Worm (Caenorhabditis elegans) whole organism, L4 larva: ENCODE measurements around the gene F41G3.19.

ENCODE experiments used
- F10B5.3 ChIP-seq: sonication (generic microtip); optimal IDR thresholded peaks from 2 replicates; lab custom pipeline; 2016; ENCODE audit warnings: mild to moderate bottlenecking, missing genetic modification characterization, missing compliant biosample characterization
- F37D6.2 ChIP-seq: sonication (generic microtip); optimal IDR thresholded peaks from 2 replicates; lab custom pipeline; 2016; ENCODE audit warnings: mild to moderate bottlenecking, missing genetic modification characterization, missing compliant biosample characterization
- F49E8.2 ChIP-seq: sonication (generic microtip); optimal IDR thresholded peaks from 2 replicates; lab custom pipeline; 2016; ENCODE audit warnings: missing compliant biosample characterization, mild to moderate bottlenecking, missing genetic modification characterization, borderline replicate concordance
- T20F7.1 ChIP-seq: fragments of 200-800 bp; sonication (Bioruptor generic); optimal IDR thresholded peaks from 2 replicates; lab custom pipeline; 2018; ENCODE audit warnings: mild to moderate bottlenecking, missing genetic modification characterization, missing compliant biosample characterization
- Y48G9A.11 ChIP-seq: fragments of 200-800 bp; sonication (Bioruptor generic); IDR thresholded peaks from 2 replicates; pipeline ENCODE4 v1.3.6; 2022; ENCODE audit warnings: missing genetic modification reagents, missing genetic modification characterization, missing compliant biosample characterization
- Y5F2A.4 ChIP-seq: fragments of 200-800 bp; sonication (Bioruptor generic); optimal IDR thresholded peaks from 2 replicates; lab custom pipeline; 2018; ENCODE audit warnings: mild to moderate bottlenecking, missing genetic modification characterization, missing compliant biosample characterization
- ZK337.2 ChIP-seq: fragments of 200-800 bp; sonication (Bioruptor generic); IDR thresholded peaks from 2 replicates; pipeline ENCODE4 v1.3.6; 2022; ENCODE audit warnings: missing genetic modification reagents, missing genetic modification characterization, missing compliant biosample characterization
- ZK546.5 ChIP-seq, 2 experiments: sonication (generic microtip); optimal IDR thresholded peaks; 2 replicates each; lab custom pipeline; 2017; ENCODE audit warnings: missing biosample characterization in 2 of 2, missing genetic modification characterization in 2 of 2
- aha-1 ChIP-seq: fragments of 150-350 bp; peaks from one replicate; lab custom pipeline; 2014; ENCODE audit warnings: missing biosample characterization, missing genetic modification characterization
- aly-2 ChIP-seq: sonication (generic microtip); optimal IDR thresholded peaks from 2 replicates; lab custom pipeline; 2018; ENCODE audit warnings: missing biosample characterization, missing genetic modification characterization
- ama-1 ChIP-seq: fragments of 150-350 bp; optimal IDR thresholded peaks from 2 replicates; lab custom pipeline; 2014; ENCODE audit warnings: inconsistent platforms, mixed read lengths
- attf-4 ChIP-seq: sonication (generic microtip); optimal IDR thresholded peaks from 3 replicates; lab custom pipeline; 2017; ENCODE audit warnings: missing biosample characterization, missing genetic modification characterization
- ceh-32 ChIP-seq: sonication (generic microtip); optimal IDR thresholded peaks from 2 replicates; lab custom pipeline; 2016; ENCODE audit warnings: mild to moderate bottlenecking, missing genetic modification characterization, missing compliant biosample characterization; ENCODE audit not compliant: poor library complexity
- ceh-62 ChIP-seq: sonication (generic microtip); optimal IDR thresholded peaks from 2 replicates; lab custom pipeline; 2017; ENCODE audit warnings: missing biosample characterization, missing genetic modification characterization
- ces-1 ChIP-seq: fragments of 150-350 bp; sonication (generic microtip); optimal IDR thresholded peaks from 4 replicates; lab custom pipeline; 2014; ENCODE audit warnings: missing biosample characterization, missing genetic modification reagents, missing genetic modification characterization
- ctbp-1 ChIP-seq: fragments of 200-800 bp; sonication (Bioruptor generic); IDR thresholded peaks from 2 replicates; pipeline ENCODE4 v1.3.6; 2022; ENCODE audit warnings: missing genetic modification reagents, missing genetic modification characterization, missing compliant biosample characterization
- daf-12 ChIP-seq: fragments of 150-350 bp; optimal IDR thresholded peaks from 2 replicates; lab custom pipeline; 2014; ENCODE audit warnings: missing biosample characterization, missing genetic modification reagents, missing genetic modification characterization
- daf-8 ChIP-seq: fragments of 200-800 bp; sonication (Bioruptor generic); IDR thresholded peaks from 2 replicates; pipeline ENCODE4 v1.3.6; 2022; ENCODE audit warnings: missing genetic modification characterization, missing compliant biosample characterization
- dmd-9 ChIP-seq: fragments of 200-800 bp; sonication (Bioruptor generic); IDR thresholded peaks from 2 replicates; pipeline ENCODE4 v1.3.6; 2022; ENCODE audit warnings: missing genetic modification reagents, missing genetic modification characterization, missing compliant biosample characterization
- duxl-1 ChIP-seq: sonication (generic microtip); optimal IDR thresholded peaks from 2 replicates; lab custom pipeline; 2016; ENCODE audit warnings: mild to moderate bottlenecking, missing genetic modification characterization, moderate library complexity, missing compliant biosample characterization; ENCODE audit not compliant: poor library complexity
- dve-1 ChIP-seq: sonication (generic microtip); optimal IDR thresholded peaks from 2 replicates; lab custom pipeline; 2017; ENCODE audit warnings: antibody characterized with exemption, mild to moderate bottlenecking, missing genetic modification characterization, missing compliant biosample characterization; ENCODE audit not compliant: insufficient read depth
- egl-27 ChIP-seq: sonication (generic microtip); optimal IDR thresholded peaks from 3 replicates; lab custom pipeline; 2017; ENCODE audit warnings: missing biosample characterization, missing genetic modification reagents, missing genetic modification characterization
- egl-43 ChIP-seq: fragments of 200-800 bp; sonication (Bioruptor generic); IDR thresholded peaks from 2 replicates; pipeline ENCODE4 v1.3.6; 2022; ENCODE audit warnings: missing genetic modification reagents, missing genetic modification characterization, missing compliant biosample characterization
- hlh-30 ChIP-seq: sonication (generic microtip); optimal IDR thresholded peaks from 2 replicates; lab custom pipeline; 2017; ENCODE audit warnings: antibody characterized with exemption, mild to moderate bottlenecking, missing genetic modification characterization, missing compliant biosample characterization; ENCODE audit not compliant: insufficient read depth
- lim-7 ChIP-seq: fragments of 200-800 bp; sonication (Bioruptor generic); IDR thresholded peaks from 2 replicates; pipeline ENCODE4 v1.3.6; 2022; ENCODE audit warnings: missing genetic modification characterization, missing compliant biosample characterization
- lin-13 ChIP-seq: fragments of 150-350 bp; optimal IDR thresholded peaks from 2 replicates; lab custom pipeline; 2014; ENCODE audit warnings: missing biosample characterization, missing genetic modification reagents, missing genetic modification characterization
- lin-29 ChIP-seq: fragments of 200-800 bp; sonication (Bioruptor generic); IDR thresholded peaks from 2 replicates; pipeline ENCODE4 v1.3.6; 2022; ENCODE audit warnings: missing genetic modification reagents, missing genetic modification characterization, missing compliant biosample characterization
- lin-39 ChIP-seq: fragments of 150-350 bp; optimal IDR thresholded peaks from 2 replicates; lab custom pipeline; 2014; ENCODE audit warnings: missing biosample characterization, missing genetic modification reagents, missing genetic modification characterization
- lir-3 ChIP-seq: sonication (generic microtip); optimal IDR thresholded peaks from 2 replicates; lab custom pipeline; 2016; ENCODE audit warnings: mild to moderate bottlenecking, missing genetic modification characterization, missing compliant biosample characterization
- lsy-2 ChIP-seq, 2 experiments: fragments of 150-350 bp in 1 of 2; sonication (generic microtip) in 1 of 2; optimal IDR thresholded peaks; 2 replicates each; lab custom pipeline; 2014 to 2017; ENCODE audit warnings: missing biosample characterization in 2 of 2, missing genetic modification characterization in 2 of 2
- madf-5 ChIP-seq, 2 experiments: fragments of 200-800 bp; sonication (Bioruptor generic); IDR thresholded peaks; 2 replicates each; pipeline ENCODE4 v1.3.6; 2022; ENCODE audit warnings: missing compliant biosample characterization in 2 of 2, missing genetic modification characterization in 2 of 2
- mdl-1 ChIP-seq, 2 experiments: fragments of 150-350 bp in 1 of 2; sonication (generic microtip) in 1 of 2; optimal IDR thresholded peaks; 2 replicates each; lab custom pipeline; 2014 to 2017; ENCODE audit warnings: missing biosample characterization in 2 of 2, missing genetic modification characterization in 2 of 2
- mep-1 ChIP-seq: fragments of 150-350 bp; sonication (generic microtip); optimal IDR thresholded peaks from 3 replicates; lab custom pipeline; 2014; ENCODE audit warnings: missing biosample characterization, missing genetic modification characterization
- nhr-10 ChIP-seq: fragments of 150-350 bp; optimal IDR thresholded peaks from 2 replicates; lab custom pipeline; 2014; ENCODE audit warnings: missing biosample characterization, missing genetic modification characterization
- nhr-42 ChIP-seq: fragments of 200-800 bp; sonication (Bioruptor generic); IDR thresholded peaks from 2 replicates; pipeline ENCODE4 v1.3.6; 2022; ENCODE audit warnings: missing genetic modification characterization, missing compliant biosample characterization
- nhr-48 ChIP-seq: sonication (generic microtip); optimal IDR thresholded peaks from 2 replicates; lab custom pipeline; 2016; ENCODE audit warnings: mild to moderate bottlenecking, missing genetic modification characterization, missing compliant biosample characterization
- nhr-6 ChIP-seq: fragments of 150-350 bp; optimal IDR thresholded peaks from 2 replicates; lab custom pipeline; 2014; ENCODE audit warnings: missing biosample characterization, missing genetic modification characterization
- pha-4 ChIP-seq, 2 experiments: fragments of 150-350 bp in 1 of 2; fragments of 200-800 bp in 1 of 2; sonication (Bioruptor generic) in 1 of 2; IDR thresholded peaks in 1 of 2; optimal IDR thresholded peaks in 1 of 2; 2 replicates each; pipeline versions ENCODE4 v1.3.6 to Lab custom; 2014 to 2022; ENCODE audit warnings: missing genetic modification characterization in 2 of 2, missing genetic modification reagents in 2 of 2, missing biosample characterization in 1 of 2, missing compliant biosample characterization in 1 of 2
- rbr-2 ChIP-seq: sonication (generic microtip); optimal IDR thresholded peaks from 2 replicates; lab custom pipeline; 2016; ENCODE audit warnings: missing genotype, missing genetic modification characterization, missing compliant biosample characterization
- saeg-2 ChIP-seq: fragments of 200-800 bp; sonication (Bioruptor generic); IDR thresholded peaks from 2 replicates; pipeline ENCODE4 v1.3.6; 2022; ENCODE audit warnings: missing genetic modification reagents, missing genetic modification characterization, missing compliant biosample characterization
- set-16 ChIP-seq: fragments of 200-800 bp; sonication (Bioruptor generic); IDR thresholded peaks from 2 replicates; pipeline ENCODE4 v1.3.6; 2022; ENCODE audit warnings: missing genetic modification reagents, missing genetic modification characterization, missing compliant biosample characterization
- snpc-1.2 ChIP-seq: fragments of 200-800 bp; sonication (Bioruptor generic); IDR thresholded peaks from 2 replicates; pipeline ENCODE4 v1.3.6; 2022; ENCODE audit warnings: missing genetic modification reagents, missing genetic modification characterization, missing compliant biosample characterization
- snpc-4 ChIP-seq: fragments of 150-350 bp; optimal IDR thresholded peaks from 2 replicates; lab custom pipeline; 2014; ENCODE audit warnings: missing biosample characterization, missing genetic modification characterization
- spr-1 ChIP-seq: sonication (generic microtip); optimal IDR thresholded peaks from 2 replicates; lab custom pipeline; 2016; ENCODE audit warnings: mild to moderate bottlenecking, missing genetic modification characterization, missing compliant biosample characterization
- vab-7 ChIP-seq: fragments of 200-800 bp; sonication (Bioruptor generic); IDR thresholded peaks from 2 replicates; pipeline ENCODE4 v1.3.6; 2022; ENCODE audit warnings: missing genetic modification reagents, missing genetic modification characterization, missing compliant biosample characterization
- zfp-2 ChIP-seq: sonication (generic microtip); optimal IDR thresholded peaks from 2 replicates; lab custom pipeline; 2016; ENCODE audit warnings: mild to moderate bottlenecking, missing genetic modification characterization, missing compliant biosample characterization
- zip-11 ChIP-seq: fragments of 200-800 bp; sonication (Bioruptor generic); IDR thresholded peaks from 2 replicates; pipeline ENCODE4 v1.3.6; 2022; ENCODE audit warnings: missing genetic modification characterization, missing compliant biosample characterization
- ztf-11 ChIP-seq: fragments of 150-350 bp; optimal IDR thresholded peaks from 2 replicates; lab custom pipeline; 2014; ENCODE audit warnings: missing biosample characterization, missing genetic modification characterization

F41G3.19 gene

DNA sequence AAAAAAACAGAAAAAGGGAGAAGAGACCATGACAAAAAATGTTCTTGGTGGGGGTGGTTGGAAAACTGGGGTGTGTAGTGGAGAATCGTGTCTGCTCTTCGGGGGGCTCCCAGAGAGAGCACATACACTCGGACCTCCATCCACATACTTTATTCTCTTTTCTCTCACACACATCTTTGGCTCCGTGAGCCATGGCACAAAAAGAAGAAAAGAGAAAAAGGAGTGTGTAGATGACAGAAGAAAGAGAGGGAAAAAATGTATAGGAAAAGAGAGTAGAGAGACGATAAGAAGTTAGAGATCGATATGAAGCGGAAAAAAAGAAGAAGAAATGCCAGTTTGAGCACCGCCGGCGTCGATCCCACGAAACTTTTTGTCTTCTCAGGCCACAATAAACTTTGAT lies 42.9 kb downstream of the F41G3.19 start (continued):
- TF ChIP-seq ctbp-1 (GFP tag; lab: Robert Waterston, UW) (peak; percentile 62), nhr-6 (tag; lab: Kevin White, UChicago) (no peak), ZK337.2 (GFP tag; lab: Robert Waterston, UW) (0 out of 2 replicates have a peak, but pooled peaks have one; percentile 12), rbr-2 (peak; percentile 25), dve-1 (tag; lab: Kevin White, UChicago) (no peak), mdl-1 (tag; optimal IDR thresholded peaks at IDR 0.05; lab: Kevin White, UChicago) (no peak), egl-27 (tag; lab: Kevin White, UChicago) (no peak), lin-29 (GFP tag; lab: Robert Waterston, UW) (no peak), vab-7 (GFP tag; lab: Robert Waterston, UW) (no peak), madf-5 (GFP tag; IDR thresholded peaks at IDR 0.05; lab: Robert Waterston, UW) (no peak), Y48G9A.11 (GFP tag; lab: Robert Waterston, UW) (no peak), ceh-62 (tag; lab: Kevin White, UChicago) (no peak), lim-7 (GFP tag; lab: Robert Waterston, UW) (no peak), ces-1 (GFP tag; lab: Kevin White, UChicago) (no peak), spr-1 (tag; lab: Kevin White, UChicago) (no peak)

DNA sequence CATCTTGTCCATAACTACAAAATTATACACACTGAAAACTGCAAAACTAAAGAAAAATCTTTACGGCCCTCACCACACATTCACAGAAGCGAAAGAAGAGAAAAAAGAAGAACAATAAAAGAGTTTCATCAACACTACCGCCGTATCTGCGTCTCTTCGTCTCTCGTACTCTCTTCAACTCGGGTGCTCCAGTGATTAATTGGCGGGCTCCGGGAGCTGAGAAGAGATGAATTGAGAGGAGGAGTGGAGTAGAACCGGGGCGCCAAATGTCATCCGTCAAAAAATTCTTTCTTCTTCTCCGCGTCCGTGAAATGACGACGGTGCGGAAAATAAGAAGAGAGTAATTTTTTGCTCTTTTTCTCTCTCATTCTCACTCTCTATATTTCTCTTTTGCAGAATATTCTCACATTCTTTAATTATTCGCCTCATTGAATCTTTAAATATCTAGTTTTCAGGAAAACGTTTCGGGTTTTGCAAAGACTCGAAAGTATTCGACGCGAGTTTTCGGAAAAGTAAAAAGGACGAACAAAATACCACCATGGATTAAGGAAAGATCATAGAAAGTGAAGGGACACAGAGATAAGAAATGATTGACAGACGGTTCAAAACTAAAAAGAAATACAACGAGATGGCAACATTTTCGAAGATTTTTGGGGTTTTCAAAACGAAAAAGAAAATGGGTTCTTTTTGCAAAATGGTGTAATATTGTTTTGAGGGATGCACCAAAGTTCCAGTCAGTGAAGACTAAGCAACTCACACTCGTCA lies 44.2 kb downstream of the F41G3.19 start:
- no peak for TF ChIP-seq aly-2 (tag; lab: Kevin White, UChicago)
- no peak for TF ChIP-seq duxl-1 (tag; lab: Kevin White, UChicago)
- TF ChIP-seq ZK337.2 (GFP tag; lab: Robert Waterston, UW) = no peak
- TF ChIP-seq zfp-2 (tag; lab: Kevin White, UChicago) = no peak
- peak; percentile 7 for TF ChIP-seq rbr-2
- TF ChIP-seq Y5F2A.4 = no peak
- no peak for TF ChIP-seq lin-29 (GFP tag; lab: Robert Waterston, UW)
- TF ChIP-seq zip-11 (GFP tag; lab: Robert Waterston, UW) = no peak
- TF ChIP-seq ztf-11 (tag; lab: Kevin White, UChicago) = no peak
- no peak for TF ChIP-seq aha-1 (tag; lab: Kevin White, UChicago)
- TF ChIP-seq madf-5 (GFP tag; IDR thresholded peaks at IDR 0.05; lab: Robert Waterston, UW) = no peak
- no peak for TF ChIP-seq pha-4 (GFP tag; IDR thresholded peaks at IDR 0.05; lab: Robert Waterston, UW)
- no peak for TF ChIP-seq pha-4 (tag; optimal IDR thresholded peaks at IDR 0.05; lab: Kevin White, UChicago)
- no peak for TF ChIP-seq T20F7.1 (GFP tag; lab: Kevin White, UChicago)
- no peak for TF ChIP-seq ama-1 (lab: Kevin White, UChicago)
- no peak for TF ChIP-seq lir-3 (tag; lab: Kevin White, UChicago)
- no peak for TF ChIP-seq F37D6.2 (tag; lab: Kevin White, UChicago)
- TF ChIP-seq egl-43 (GFP tag; lab: Robert Waterston, UW) = 0 out of 2 replicates have a peak, but pooled peaks have one; percentile 35
- TF ChIP-seq nhr-48 (tag; lab: Kevin White, UChicago) = no peak
- TF ChIP-seq ceh-32 = no peak
- TF ChIP-seq F49E8.2 (tag; lab: Kevin White, UChicago) = no peak
- TF ChIP-seq ZK546.5 (tag; optimal IDR thresholded peaks at IDR 0.05; lab: Kevin White, UChicago) = no peak
- no peak for TF ChIP-seq attf-4
- no peak for TF ChIP-seq daf-8 (GFP tag; lab: Robert Waterston, UW)
- TF ChIP-seq snpc-4 (tag; lab: Kevin White, UChicago) = no peak
- TF ChIP-seq daf-12 = no peak
- peak; percentile 20 for TF ChIP-seq mep-1
- no peak for TF ChIP-seq nhr-10 (tag; lab: Kevin White, UChicago)
- TF ChIP-seq ceh-62 (tag; lab: Kevin White, UChicago) = no peak
- TF ChIP-seq snpc-1.2 (GFP tag; lab: Robert Waterston, UW) = no peak
- TF ChIP-seq lsy-2 (tag; optimal IDR thresholded peaks at IDR 0.05; lab: Kevin White, UChicago) = peak in 1 of 2 experiments; percentile 51
- TF ChIP-seq hlh-30 (tag; lab: Kevin White, UChicago) = no peak
- TF ChIP-seq set-16 (GFP tag; lab: Robert Waterston, UW) = no peak; the same call in 1 of the 2 replicates
- no peak for TF ChIP-seq lin-39 (tag; lab: Kevin White, UChicago)
- TF ChIP-seq dmd-9 = no peak
- TF ChIP-seq nhr-42 (GFP tag; lab: Robert Waterston, UW) = no peak
- no peak for TF ChIP-seq F10B5.3
- no peak for TF ChIP-seq saeg-2 (GFP tag; lab: Robert Waterston, UW)
- no peak for TF ChIP-seq lin-13
